Worm (Caenorhabditis elegans) whole organism, L4/young adult: ENCODE measurements around the gene spe-6.

Experiments
- W03F9.2 ChIP-seq: fragments of 150-350 bp; optimal IDR thresholded peaks from 2 replicates; lab custom pipeline; 2014; ENCODE audit warnings: missing biosample characterization, missing genetic modification characterization
- dao-5 ChIP-seq: sonication (generic microtip); optimal IDR thresholded peaks from 2 replicates; lab custom pipeline; 2016; ENCODE audit warnings: missing genotype, missing genetic modification characterization, moderate library complexity, missing compliant biosample characterization
- him-1 ChIP-seq: sonication (generic microtip); optimal IDR thresholded peaks from 2 replicates; lab custom pipeline; 2016; ENCODE audit warnings: missing genotype, missing genetic modification reagents, missing genetic modification characterization, missing compliant biosample characterization

- TF ChIP-seq dao-5 (tag; lab: Kevin White, UChicago) (no peak), him-1 (tag; lab: Kevin White, UChicago) (no peak), W03F9.2 (tag; lab: Kevin White, UChicago) (no peak)
Observed at ce11 chrIII:11481309-11481845, 23.9 kb upstream of the spe-6 start.
